Worm (Caenorhabditis elegans) whole organism, mixed stage, embryonic: ENCODE data around the gene R13A1.1.

Experiments used
- elt-1 ChIP-seq: sonication (generic microtip); optimal IDR thresholded peaks from 2 replicates; lab custom pipeline; 2017; ENCODE audit warnings: missing genetic modification characterization, mild to moderate bottlenecking, missing compliant biosample characterization, antibody characterized with exemption, moderate library complexity, borderline replicate concordance; ENCODE audit not compliant: insufficient read depth
- elt-3 ChIP-seq: fragments of 150-350 bp; optimal IDR thresholded peaks from 2 replicates; lab custom pipeline; 2014; ENCODE audit warnings: missing biosample characterization, missing genetic modification characterization
- lin-13 ChIP-seq: fragments of 150-350 bp; optimal IDR thresholded peaks from 2 replicates; lab custom pipeline; 2014; ENCODE audit warnings: missing biosample characterization, missing genetic modification characterization
- mab-5 ChIP-seq: fragments of 150-350 bp; optimal IDR thresholded peaks from 2 replicates; lab custom pipeline; 2014; ENCODE audit warnings: missing biosample characterization, missing genetic modification characterization
- nhr-12 ChIP-seq: fragments of 150-350 bp; optimal IDR thresholded peaks from 2 replicates; lab custom pipeline; 2014; ENCODE audit warnings: missing biosample characterization, missing genetic modification characterization
- pha-4 ChIP-seq: fragments of 150-350 bp; optimal IDR thresholded peaks from 2 replicates; lab custom pipeline; 2018; ENCODE audit warnings: missing biosample characterization, missing genetic modification reagents, missing genetic modification characterization
- unc-120 ChIP-seq: sonication (generic microtip); optimal IDR thresholded peaks from 2 replicates; lab custom pipeline; 2017; ENCODE audit warnings: missing genetic modification characterization, missing compliant biosample characterization; ENCODE audit not compliant: poor library complexity, severe bottlenecking
- unc-39 ChIP-seq: fragments of 150-350 bp; optimal IDR thresholded peaks from 2 replicates; lab custom pipeline; 2014; ENCODE audit warnings: missing biosample characterization, missing genetic modification characterization
- unc-62 ChIP-seq: fragments of 150-350 bp; optimal IDR thresholded peaks from 2 replicates; lab custom pipeline; 2014; ENCODE audit warnings: missing biosample characterization, missing genetic modification reagents, missing genetic modification characterization

ce11 chrIV:7250158-7250557 is 30.3 kb downstream of the R13A1.1 start, which contains the start of gene D2024.18:
- TF ChIP-seq elt-3 = no peak
- TF ChIP-seq unc-62 (GFP tag; lab: Kevin White, UChicago) = no peak
- TF ChIP-seq elt-1 (tag; lab: Kevin White, UChicago) = no peak
- TF ChIP-seq nhr-12 (tag; lab: Kevin White, UChicago) = no peak
- TF ChIP-seq mab-5 (tag; lab: Kevin White, UChicago) = no peak
- no peak for TF ChIP-seq unc-120 (tag; lab: Kevin White, UChicago)
- no peak for TF ChIP-seq lin-13
- TF ChIP-seq unc-39 (tag; lab: Kevin White, UChicago) = no peak
- no peak for TF ChIP-seq pha-4 (tag; lab: Kevin White, UChicago)
